Fruit fly (Drosophila melanogaster) whole organism: ENCODE results near the gene Spn75F.
A peak's percentile ranks its signal among the peaks of the same experiment; 100 is the strongest.

Experiments
- CG8478 ChIP-seq: fragments of >200 bp; optimal IDR thresholded peaks from 2 replicates; lab custom pipeline; 2018; ENCODE audit warnings: inconsistent platforms
- Dll ChIP-seq: fragments of >200 bp; optimal IDR thresholded peaks from 2 replicates; lab custom pipeline; 2017
- EcR ChIP-seq, 2 experiments: fragments of >200 bp; optimal IDR thresholded peaks; 2 replicates each; lab custom pipeline; 2017; ENCODE audit warnings: missing biosample characterization in 2 of 2, missing genetic modification characterization in 2 of 2, missing genetic modification reagents in 2 of 2
- pan ChIP-seq: fragments of >200 bp; optimal IDR thresholded peaks from 2 replicates; lab custom pipeline; 2017
- psq ChIP-seq: fragments of >200 bp; optimal IDR thresholded peaks from 2 replicates; lab custom pipeline; 2017
- usp ChIP-seq: fragments of >200 bp; optimal IDR thresholded peaks from 2 replicates; lab custom pipeline; 2017; ENCODE audit warnings: missing biosample characterization, missing genetic modification characterization, mixed read lengths

The Spn75F gene

dm6 chr3L:19083126-19083525, 46.3 kb downstream of the Spn75F start:
- no peak for TF ChIP-seq EcR (GFP tag; optimal IDR thresholded peaks at IDR 0.05; lab: Kevin White, UChicago)
- TF ChIP-seq psq (lab: Kevin White, UChicago): no peak
- no peak for TF ChIP-seq usp (GFP tag; lab: Kevin White, UChicago)
- TF ChIP-seq pan (lab: Kevin White, UChicago): no peak
- no peak for TF ChIP-seq CG8478
- TF ChIP-seq Dll: no peak

dm6 chr3L:19080926-19081700, 48.4 kb downstream of the Spn75F start:
- TF ChIP-seq pan (lab: Kevin White, UChicago) (no peak), EcR (GFP tag; optimal IDR thresholded peaks at IDR 0.05; lab: Kevin White, UChicago) (peak; percentile 61 to 91)

DNA sequence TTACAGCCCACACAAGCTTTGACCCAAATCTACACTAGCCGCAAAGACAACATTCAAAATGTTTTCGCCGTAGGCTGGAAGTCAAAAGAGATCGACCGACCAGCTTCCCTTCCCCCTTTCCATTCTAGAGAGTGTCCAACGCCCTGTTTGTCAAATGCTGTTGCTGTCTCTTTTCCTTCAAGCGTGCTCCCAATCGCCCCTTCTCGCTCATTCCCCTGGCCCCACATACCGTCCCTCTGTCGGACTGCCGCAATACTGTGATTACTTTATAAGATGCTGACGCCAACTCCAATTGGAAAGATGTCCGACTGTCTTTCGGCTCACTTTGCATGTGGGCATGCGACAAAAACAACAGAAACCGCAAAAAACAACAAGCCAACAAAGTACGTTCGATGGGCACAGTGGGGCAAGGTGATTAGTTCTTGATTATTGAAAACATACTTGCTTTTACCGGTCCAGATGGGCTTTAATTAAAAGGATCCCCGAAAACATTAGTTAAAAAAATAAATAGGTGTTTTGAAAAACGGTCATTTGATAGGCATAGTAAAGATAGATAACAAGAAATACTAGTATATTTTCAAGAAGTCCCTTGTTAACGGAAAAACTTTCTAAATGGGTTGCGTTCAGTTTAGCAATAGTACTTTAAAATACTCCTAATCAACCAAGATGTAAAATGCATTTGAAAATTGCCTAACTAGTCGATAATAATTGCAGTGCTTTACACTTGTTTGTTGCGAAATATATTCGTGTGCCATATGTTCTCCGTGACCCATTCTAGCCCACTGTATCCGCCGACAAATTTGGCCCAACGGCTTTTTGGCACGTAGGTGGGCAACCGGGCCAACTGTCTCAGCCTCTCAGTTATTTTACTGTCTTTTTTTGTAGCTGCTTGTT, 49.4 kb downstream of the Spn75F start:
- TF ChIP-seq psq (lab: Kevin White, UChicago) (no peak), usp (GFP tag; lab: Kevin White, UChicago) (no peak), CG8478 (no peak), Dll (no peak), pan (lab: Kevin White, UChicago) (no peak), EcR (GFP tag; optimal IDR thresholded peaks at IDR 0.05; lab: Kevin White, UChicago) (no peak)

- no peak for TF ChIP-seq EcR (GFP tag; optimal IDR thresholded peaks at IDR 0.05; lab: Kevin White, UChicago)
- no peak for TF ChIP-seq usp (GFP tag; lab: Kevin White, UChicago)
- TF ChIP-seq CG8478: no peak
- no peak for TF ChIP-seq pan (lab: Kevin White, UChicago)
- TF ChIP-seq Dll: no peak
- no peak for TF ChIP-seq psq (lab: Kevin White, UChicago)
These were observed 50.4 kb downstream of the Spn75F start for dm6 chr3L:19079067-19079466.
